Worm (Caenorhabditis elegans) whole organism, late embryonic: Measurements from ENCODE around the gene bcs-1.

Experiments
- C08G9.2 ChIP-seq: sonication (generic microtip); optimal IDR thresholded peaks from 2 replicates; lab custom pipeline; 2016; ENCODE audit warnings: mild to moderate bottlenecking, missing genetic modification characterization, moderate library complexity, missing compliant biosample characterization
- C38D4.7 ChIP-seq: fragments of 200-800 bp; sonication (Bioruptor generic); optimal IDR thresholded peaks from 2 replicates; lab custom pipeline; 2018; ENCODE audit warnings: mild to moderate bottlenecking, missing genetic modification characterization, moderate library complexity, missing compliant biosample characterization
- F13H6.1 ChIP-seq: sonication (generic microtip); optimal IDR thresholded peaks from 2 replicates; lab custom pipeline; 2016; ENCODE audit warnings: missing genetic modification characterization, missing compliant biosample characterization
- K02D7.2 ChIP-seq: sonication (generic microtip); optimal IDR thresholded peaks from 2 replicates; lab custom pipeline; 2017; ENCODE audit warnings: mild to moderate bottlenecking, missing genetic modification characterization, missing compliant biosample characterization
- K09A11.1 ChIP-seq: sonication (generic microtip); optimal IDR thresholded peaks from 2 replicates; lab custom pipeline; 2017; ENCODE audit warnings: antibody characterized with exemption, mild to moderate bottlenecking, missing genetic modification characterization, missing compliant biosample characterization; ENCODE audit not compliant: insufficient read depth
- T23F11.4 ChIP-seq: fragments of 200-800 bp; sonication (Bioruptor generic); optimal IDR thresholded peaks from 2 replicates; lab custom pipeline; 2018; ENCODE audit warnings: mild to moderate bottlenecking, missing genetic modification characterization, missing compliant biosample characterization
- Y22D7AL.16 ChIP-seq: sonication (generic microtip); optimal IDR thresholded peaks from 2 replicates; lab custom pipeline; 2016; ENCODE audit warnings: missing genetic modification characterization, missing compliant biosample characterization
- ama-1 ChIP-seq: fragments of 150-350 bp; optimal IDR thresholded peaks from 2 replicates; lab custom pipeline; 2014
- ceh-14 ChIP-seq: sonication (generic microtip); optimal IDR thresholded peaks from 2 replicates; lab custom pipeline; 2016; ENCODE audit warnings: missing genotype, missing genetic modification characterization, missing compliant biosample characterization
- ceh-18 ChIP-seq: sonication (generic microtip); optimal IDR thresholded peaks from 2 replicates; lab custom pipeline; 2016; ENCODE audit warnings: missing genetic modification characterization, missing compliant biosample characterization
- ceh-2 ChIP-seq: sonication (generic microtip); optimal IDR thresholded peaks from 2 replicates; lab custom pipeline; 2016; ENCODE audit warnings: missing genotype, missing genetic modification characterization, missing compliant biosample characterization
- ceh-22 ChIP-seq: sonication (generic microtip); optimal IDR thresholded peaks from 2 replicates; lab custom pipeline; 2017; ENCODE audit warnings: missing biosample characterization, missing genetic modification characterization
- ceh-24 ChIP-seq: sonication (generic microtip); optimal IDR thresholded peaks from 2 replicates; lab custom pipeline; 2016; ENCODE audit warnings: mild to moderate bottlenecking, missing genetic modification characterization, missing compliant biosample characterization
- ceh-30 ChIP-seq: fragments of 150-350 bp; optimal IDR thresholded peaks from 2 replicates; lab custom pipeline; 2014; ENCODE audit warnings: missing biosample characterization, missing genetic modification characterization
- ceh-34 ChIP-seq: sonication (generic microtip); optimal IDR thresholded peaks from 2 replicates; lab custom pipeline; 2016; ENCODE audit warnings: mild to moderate bottlenecking, missing genetic modification characterization, missing compliant biosample characterization
- ceh-48 ChIP-seq: sonication (generic microtip); optimal IDR thresholded peaks from 2 replicates; lab custom pipeline; 2016; ENCODE audit warnings: missing genetic modification characterization, inconsistent platforms, missing compliant biosample characterization
- ceh-9 ChIP-seq: sonication (generic microtip); optimal IDR thresholded peaks from 2 replicates; lab custom pipeline; 2016; ENCODE audit warnings: mild to moderate bottlenecking, missing genetic modification characterization, inconsistent platforms, missing compliant biosample characterization
- che-1 ChIP-seq: sonication (generic microtip); optimal IDR thresholded peaks from 2 replicates; lab custom pipeline; 2016; ENCODE audit warnings: mild to moderate bottlenecking, missing genetic modification characterization, missing compliant biosample characterization
- dmd-4 ChIP-seq: sonication (generic microtip); optimal IDR thresholded peaks from 2 replicates; lab custom pipeline; 2016; ENCODE audit warnings: borderline replicate concordance, missing genetic modification characterization, missing compliant biosample characterization
- elt-2 ChIP-seq: sonication (generic microtip); optimal IDR thresholded peaks from 2 replicates; lab custom pipeline; 2016; ENCODE audit warnings: missing genetic modification reagents, missing genetic modification characterization, missing compliant biosample characterization
- ets-4 ChIP-seq: sonication (generic microtip); optimal IDR thresholded peaks from 2 replicates; lab custom pipeline; 2016; ENCODE audit warnings: missing genetic modification characterization, missing compliant biosample characterization
- eyg-1 ChIP-seq: sonication (generic microtip); optimal IDR thresholded peaks from 2 replicates; lab custom pipeline; 2016; ENCODE audit warnings: missing genotype, missing genetic modification characterization, missing compliant biosample characterization
- fax-1 ChIP-seq: sonication (generic microtip); optimal IDR thresholded peaks from 2 replicates; lab custom pipeline; 2016; ENCODE audit warnings: missing genotype, missing genetic modification characterization, missing compliant biosample characterization
- fkh-10 ChIP-seq: fragments of 150-350 bp; optimal IDR thresholded peaks from 2 replicates; lab custom pipeline; 2014; ENCODE audit warnings: missing biosample characterization, missing genetic modification reagents, missing genetic modification characterization
- fkh-6 ChIP-seq: sonication (generic microtip); optimal IDR thresholded peaks from 2 replicates; lab custom pipeline; 2016; ENCODE audit warnings: missing genetic modification characterization, missing compliant biosample characterization
- gmeb-2 ChIP-seq: sonication (generic microtip); optimal IDR thresholded peaks from 2 replicates; lab custom pipeline; 2016; ENCODE audit warnings: missing genetic modification characterization, inconsistent platforms, missing compliant biosample characterization
- hlh-13 ChIP-seq: fragments of 200-800 bp; sonication (Bioruptor generic); optimal IDR thresholded peaks from 2 replicates; lab custom pipeline; 2018; ENCODE audit warnings: mild to moderate bottlenecking, missing genetic modification characterization, missing compliant biosample characterization
- hlh-15 ChIP-seq: sonication (generic microtip); optimal IDR thresholded peaks from 2 replicates; lab custom pipeline; 2016; ENCODE audit warnings: missing genetic modification characterization, missing compliant biosample characterization
- hlh-6 ChIP-seq: sonication (generic microtip); optimal IDR thresholded peaks from 2 replicates; lab custom pipeline; 2016; ENCODE audit warnings: missing genotype, missing genetic modification characterization, missing compliant biosample characterization
- hlh-8 ChIP-seq: sonication (generic microtip); optimal IDR thresholded peaks from 2 replicates; lab custom pipeline; 2016; ENCODE audit warnings: missing genotype, missing genetic modification characterization, missing compliant biosample characterization
- lim-6 ChIP-seq: sonication (generic microtip); optimal IDR thresholded peaks from 2 replicates; lab custom pipeline; 2016; ENCODE audit warnings: missing genetic modification characterization, missing compliant biosample characterization
- lin-11 ChIP-seq: fragments of 200-800 bp; sonication (Bioruptor generic); optimal IDR thresholded peaks from 2 replicates; lab custom pipeline; 2018; ENCODE audit warnings: mild to moderate bottlenecking, missing genetic modification characterization, missing compliant biosample characterization
- madf-2 ChIP-seq: sonication (generic microtip); optimal IDR thresholded peaks from 2 replicates; lab custom pipeline; 2017; ENCODE audit warnings: missing genetic modification characterization, missing compliant biosample characterization
- mec-3 ChIP-seq: sonication (generic microtip); optimal IDR thresholded peaks from 2 replicates; lab custom pipeline; 2016; ENCODE audit warnings: borderline replicate concordance, missing genetic modification characterization, missing compliant biosample characterization
- nhr-232 ChIP-seq: sonication (generic microtip); optimal IDR thresholded peaks from 2 replicates; lab custom pipeline; 2016; ENCODE audit warnings: missing genetic modification characterization, missing compliant biosample characterization
- odd-2 ChIP-seq: sonication (generic microtip); optimal IDR thresholded peaks from 2 replicates; lab custom pipeline; 2017; ENCODE audit warnings: antibody characterized with exemption, mild to moderate bottlenecking, missing genetic modification characterization, missing compliant biosample characterization
- pag-3 ChIP-seq: sonication (generic microtip); optimal IDR thresholded peaks from 2 replicates; lab custom pipeline; 2016; ENCODE audit warnings: missing compliant biosample characterization, missing genetic modification characterization, borderline replicate concordance
- pat-9 ChIP-seq: fragments of 200-800 bp; sonication (Bioruptor generic); optimal IDR thresholded peaks from 2 replicates; lab custom pipeline; 2018; ENCODE audit warnings: mild to moderate bottlenecking, missing genetic modification characterization, moderate library complexity, missing compliant biosample characterization
- pax-1 ChIP-seq: fragments of 150-350 bp; optimal IDR thresholded peaks from 2 replicates; lab custom pipeline; 2014; ENCODE audit warnings: missing biosample characterization, missing genetic modification characterization
- pqm-1 ChIP-seq: sonication (generic microtip); optimal IDR thresholded peaks from 2 replicates; lab custom pipeline; 2016; ENCODE audit warnings: missing genetic modification characterization, missing compliant biosample characterization
- pros-1 ChIP-seq: fragments of 150-350 bp; optimal IDR thresholded peaks from 2 replicates; lab custom pipeline; 2014; ENCODE audit warnings: missing biosample characterization, missing genetic modification reagents, missing genetic modification characterization
- ref-2 ChIP-seq: sonication (generic microtip); optimal IDR thresholded peaks from 2 replicates; lab custom pipeline; 2016; ENCODE audit warnings: missing genetic modification characterization, missing compliant biosample characterization
- rnt-1 ChIP-seq: sonication (generic microtip); optimal IDR thresholded peaks from 2 replicates; lab custom pipeline; 2016; ENCODE audit warnings: missing genetic modification characterization, missing compliant biosample characterization
- sox-2 ChIP-seq: fragments of 200-800 bp; sonication (Bioruptor generic); IDR thresholded peaks from 2 replicates; pipeline ENCODE4 v1.3.6; 2022; ENCODE audit warnings: missing genetic modification reagents, missing genetic modification characterization, missing compliant biosample characterization
- syd-9 ChIP-seq: sonication (generic microtip); optimal IDR thresholded peaks from 2 replicates; lab custom pipeline; 2016; ENCODE audit warnings: mild to moderate bottlenecking, missing genetic modification characterization, moderate library complexity, missing compliant biosample characterization
- tbx-2 ChIP-seq: sonication (generic microtip); optimal IDR thresholded peaks from 2 replicates; lab custom pipeline; 2016; ENCODE audit warnings: missing genetic modification characterization, missing compliant biosample characterization
- tbx-7 ChIP-seq: sonication (generic microtip); optimal IDR thresholded peaks from 2 replicates; lab custom pipeline; 2016; ENCODE audit warnings: missing genotype, missing genetic modification characterization, missing compliant biosample characterization
- unc-3 ChIP-seq, 2 experiments: fragments of 200-800 bp in 1 of 2; sonication (Bioruptor generic) in 1 of 2; sonication (generic microtip) in 1 of 2; conservative IDR thresholded peaks in 1 of 2; optimal IDR thresholded peaks in 1 of 2; 2 replicates each; pipeline versions ENCODE4 v1.3.6 to Lab custom; 2016 to 2022; ENCODE audit warnings: missing compliant biosample characterization in 2 of 2, missing genetic modification characterization in 2 of 2, missing genetic modification reagents in 1 of 2
- unc-42 ChIP-seq: sonication (generic microtip); optimal IDR thresholded peaks from 2 replicates; lab custom pipeline; 2016; ENCODE audit warnings: missing genotype, missing genetic modification characterization, missing compliant biosample characterization
- unc-55 ChIP-seq: sonication (generic microtip); optimal IDR thresholded peaks from 2 replicates; lab custom pipeline; 2017; ENCODE audit warnings: missing biosample characterization, missing genetic modification reagents, missing genetic modification characterization
- unc-86 ChIP-seq: sonication (generic microtip); optimal IDR thresholded peaks from 2 replicates; lab custom pipeline; 2016; ENCODE audit warnings: missing genetic modification characterization, missing compliant biosample characterization
- zip-5 ChIP-seq: sonication (generic microtip); optimal IDR thresholded peaks from 2 replicates; lab custom pipeline; 2016; ENCODE audit warnings: missing genetic modification characterization, missing compliant biosample characterization
- ztf-16 ChIP-seq: sonication (generic microtip); optimal IDR thresholded peaks from 2 replicates; lab custom pipeline; 2017; ENCODE audit warnings: missing genetic modification characterization, missing compliant biosample characterization

Gene bcs-1

DNA sequence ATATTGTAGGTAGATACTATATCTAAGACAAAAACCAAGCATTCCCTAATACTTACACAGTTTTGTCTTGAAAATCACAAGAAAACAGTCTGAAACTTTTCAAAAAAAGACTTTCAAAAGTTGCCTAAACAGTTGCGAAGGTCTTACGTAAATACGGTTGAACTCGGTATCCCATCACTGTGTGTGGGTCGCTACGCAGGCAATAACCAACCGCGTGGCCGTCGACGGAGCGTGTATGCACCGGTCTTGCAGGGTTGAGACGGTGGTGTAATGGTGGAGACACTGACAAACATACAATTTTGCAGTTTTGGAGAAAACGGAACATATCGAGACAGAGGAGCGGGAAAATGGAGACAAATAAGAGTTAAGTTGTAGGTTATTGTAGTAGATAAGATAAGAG, 9.7 kb upstream of the bcs-1 start, which contains the start of gene iff-2:
Gene iff-2, minus strand, starts transcription at position 141 of the 400 bp plus-strand sequence.
- peak; percentile 91 for TF ChIP-seq elt-2
- TF ChIP-seq ref-2 (tag; lab: Kevin White, UChicago), result peak; percentile 97
- peak; percentile 72 for TF ChIP-seq pat-9 (tag; lab: Kevin White, UChicago)
- peak; percentile 1 for TF ChIP-seq dmd-4 (tag; lab: Kevin White, UChicago)
- TF ChIP-seq ets-4, result peak; percentile 89
- peak; percentile 68 for TF ChIP-seq fkh-6 (tag; lab: Kevin White, UChicago)
- TF ChIP-seq ama-1, result peak; percentile 51
- peak; percentile 97 for TF ChIP-seq tbx-2 (tag; lab: Kevin White, UChicago)
- peak; percentile 59 for TF ChIP-seq fkh-10 (GFP tag; lab: Kevin White, UChicago)
- TF ChIP-seq pag-3 (tag; lab: Kevin White, UChicago), result no peak
- TF ChIP-seq ceh-22 (tag; lab: Kevin White, UChicago), result peak; percentile 67
- TF ChIP-seq sox-2 (GFP tag; lab: Robert Waterston, UW), result peak; percentile 39; the same call in 1 of the 2 replicates
- TF ChIP-seq hlh-6 (tag; lab: Kevin White, UChicago), result peak; percentile 28
- no peak for TF ChIP-seq ceh-9 (tag; lab: Kevin White, UChicago)
- peak; percentile 66 for TF ChIP-seq F13H6.1 (tag; lab: Kevin White, UChicago)
- TF ChIP-seq unc-42 (tag; lab: Kevin White, UChicago), result peak; percentile 93
- TF ChIP-seq madf-2, result peak; percentile 70
- TF ChIP-seq unc-86, result peak; percentile 76
- TF ChIP-seq ceh-18 (tag; lab: Kevin White, UChicago), result peak; percentile 99
- no peak for TF ChIP-seq che-1 (tag; lab: Kevin White, UChicago)
- TF ChIP-seq nhr-232, result no peak
- peak; percentile 86 for TF ChIP-seq unc-55 (GFP tag; lab: Kevin White, UChicago)
- no peak for TF ChIP-seq Y22D7AL.16 (tag; lab: Kevin White, UChicago)
- TF ChIP-seq ztf-16 (tag; lab: Kevin White, UChicago), result peak; percentile 83
- TF ChIP-seq gmeb-2, result no peak
- TF ChIP-seq hlh-15 (tag; lab: Kevin White, UChicago), result no peak
- peak; percentile 49 for TF ChIP-seq ceh-48 (tag; lab: Kevin White, UChicago)
- TF ChIP-seq K09A11.1 (tag; lab: Kevin White, UChicago), result peak; percentile 80
- TF ChIP-seq pros-1 (tag; lab: Kevin White, UChicago), result peak; percentile 96
- TF ChIP-seq syd-9, result peak; percentile 83
- no peak for TF ChIP-seq lim-6
- peak; percentile 95 for TF ChIP-seq rnt-1 (tag; lab: Kevin White, UChicago)
- TF ChIP-seq pax-1, result peak; percentile 83
- TF ChIP-seq ceh-2 (tag; lab: Kevin White, UChicago), result peak; percentile 76
- TF ChIP-seq fax-1 (tag; lab: Kevin White, UChicago), result no peak
- TF ChIP-seq mec-3 (tag; lab: Kevin White, UChicago), result no peak
- TF ChIP-seq C08G9.2, result peak; percentile 65
- peak; percentile 13 for TF ChIP-seq lin-11 (tag; lab: Kevin White, UChicago)
- peak; percentile 39 for TF ChIP-seq ceh-30 (tag; lab: Kevin White, UChicago)
- peak; percentile 43; the same call in 1 of the 2 replicates for TF ChIP-seq unc-3 (GFP tag; conservative IDR thresholded peaks at IDR 0.05; lab: Robert Waterston, UW)
- TF ChIP-seq unc-3 (tag; optimal IDR thresholded peaks at IDR 0.05; lab: Kevin White, UChicago), result peak; percentile 48
- TF ChIP-seq ceh-34, result peak; percentile 96
- TF ChIP-seq C38D4.7 (GFP tag; lab: Kevin White, UChicago), result peak; percentile 18
- TF ChIP-seq tbx-7, result peak; percentile 48
- no peak for TF ChIP-seq ceh-24
- TF ChIP-seq T23F11.4, result peak; percentile 69
- peak; percentile 83 for TF ChIP-seq ceh-14
- no peak for TF ChIP-seq hlh-13 (GFP tag; lab: Kevin White, UChicago)
- TF ChIP-seq eyg-1 (tag; lab: Kevin White, UChicago), result no peak
- peak; percentile 73 for TF ChIP-seq pqm-1
- TF ChIP-seq hlh-8 (tag; lab: Kevin White, UChicago), result peak; percentile 50
- TF ChIP-seq K02D7.2, result peak; percentile 14
- TF ChIP-seq zip-5 (tag; lab: Kevin White, UChicago), result no peak
- peak; percentile 41 for TF ChIP-seq odd-2
